Worm (Caenorhabditis elegans) whole organism, L2 larva: Measurements from ENCODE around the gene B0244.5.

ENCODE experiments used
- C34F6.9 ChIP-seq: fragments of 150-350 bp; optimal IDR thresholded peaks from 2 replicates; lab custom pipeline; 2014; ENCODE audit warnings: missing biosample characterization, missing genetic modification characterization
- ama-1 ChIP-seq: fragments of 150-350 bp; optimal IDR thresholded peaks from 2 replicates; lab custom pipeline; 2018; ENCODE audit warnings: inconsistent platforms
- dmd-4 ChIP-seq: sonication (generic microtip); optimal IDR thresholded peaks from 2 replicates; lab custom pipeline; 2017; ENCODE audit warnings: missing biosample characterization, missing genetic modification characterization
- elt-1 ChIP-seq: fragments of 150-350 bp; optimal IDR thresholded peaks from 2 replicates; lab custom pipeline; 2014; ENCODE audit warnings: missing biosample characterization, missing genetic modification characterization
- elt-3 ChIP-seq: sonication (generic microtip); optimal IDR thresholded peaks from 2 replicates; lab custom pipeline; 2017; ENCODE audit warnings: missing biosample characterization, missing genetic modification characterization
- lin-39 ChIP-seq: fragments of 150-350 bp; optimal IDR thresholded peaks from 2 replicates; lab custom pipeline; 2014; ENCODE audit warnings: missing biosample characterization, missing genetic modification reagents, missing genetic modification characterization
- nhr-21 ChIP-seq: fragments of 150-350 bp; optimal IDR thresholded peaks from 2 replicates; lab custom pipeline; 2014; ENCODE audit warnings: missing biosample characterization, missing genetic modification characterization
- nhr-23 ChIP-seq: fragments of 150-350 bp; optimal IDR thresholded peaks from 2 replicates; lab custom pipeline; 2014; ENCODE audit warnings: missing biosample characterization, missing genetic modification reagents, missing genetic modification characterization
- unc-62 ChIP-seq: fragments of 150-350 bp; optimal IDR thresholded peaks from 2 replicates; lab custom pipeline; 2014; ENCODE audit warnings: missing biosample characterization, missing genetic modification reagents, missing genetic modification characterization

ce11 chrIII:5708024-5708423 is 36.7 kb upstream of the B0244.5 start:
- TF ChIP-seq unc-62 (GFP tag; lab: Kevin White, UChicago) = no peak
- no peak for TF ChIP-seq ama-1 (lab: Kevin White, UChicago)
- TF ChIP-seq C34F6.9 = no peak
- no peak for TF ChIP-seq lin-39 (tag; lab: Kevin White, UChicago)
- no peak for TF ChIP-seq nhr-23
- TF ChIP-seq elt-3 (tag; lab: Kevin White, UChicago) = no peak
- no peak for TF ChIP-seq elt-1 (tag; lab: Kevin White, UChicago)
- TF ChIP-seq dmd-4 (tag; lab: Kevin White, UChicago) = no peak
- no peak for TF ChIP-seq nhr-21 (tag; lab: Kevin White, UChicago)
